Fruit fly (Drosophila melanogaster): ENCODE data around the gene CG4822.

CG4822 gene

DNA sequence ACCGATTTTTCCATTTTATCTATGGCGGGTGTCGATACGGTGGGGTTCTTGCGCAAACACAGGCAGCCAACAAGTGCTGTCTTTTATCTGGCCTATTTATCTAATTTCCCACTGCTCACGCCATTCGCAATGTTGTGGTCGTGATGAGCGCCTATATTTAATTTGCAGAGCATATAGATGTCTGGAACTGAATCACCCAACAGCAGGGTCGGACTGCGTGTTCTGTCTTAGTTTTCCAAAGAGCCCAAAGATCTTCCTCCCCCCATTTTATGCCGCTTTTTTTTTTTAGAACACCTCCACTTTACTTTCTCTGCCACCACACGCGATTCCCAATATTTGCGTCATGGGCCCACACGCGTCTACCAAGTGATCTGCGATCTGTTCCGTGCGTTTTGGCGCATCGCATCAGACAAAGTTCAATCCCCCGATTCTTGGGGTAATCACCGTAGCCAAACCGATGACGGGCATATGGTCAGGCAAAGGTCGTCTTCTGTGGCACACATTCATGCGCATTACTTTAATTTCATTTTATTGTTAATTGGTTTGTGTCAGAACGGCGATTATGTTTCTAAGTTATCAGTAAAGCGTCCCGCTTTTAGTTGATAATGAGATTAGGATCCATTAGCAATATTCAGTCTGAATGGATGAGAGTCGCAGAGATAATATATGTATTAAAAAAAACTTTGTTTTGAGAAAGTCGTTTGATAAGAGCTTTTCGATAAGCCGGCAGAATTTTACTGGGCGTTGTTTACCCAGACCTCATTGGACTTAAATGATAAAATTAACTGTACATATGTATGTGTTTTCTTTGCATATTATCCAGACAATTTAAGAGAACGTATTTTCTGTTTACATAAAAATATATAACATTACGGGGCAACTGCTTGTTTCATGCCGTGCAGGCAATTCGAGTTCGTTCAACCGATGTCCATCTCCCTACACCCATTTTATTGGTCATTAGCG lies 15.5 kb upstream of the CG4822 start (continued):
- TF ChIP-seq Lpt (GFP tag; optimal IDR thresholded peaks at IDR 0.05) (no peak), CG7372 (GFP tag; IDR thresholded peaks at IDR 0.05) (no peak), CG11085 (GFP tag; IDR thresholded peaks at IDR 0.05) (no peak), seq (GFP tag; IDR thresholded peaks at IDR 0.05) (no peak), Taf1 (GFP tag; IDR thresholded peaks at IDR 0.05) (no peak), Gsc (GFP tag; IDR thresholded peaks at IDR 0.05) (no peak), CG11695 (GFP tag; IDR thresholded peaks at IDR 0.05) (no peak), mirr (GFP tag; optimal IDR thresholded peaks at IDR 0.05) (peak; percentile 82), Ets65A (GFP tag) (peak; percentile 65), Asciz (GFP tag; optimal IDR thresholded peaks at IDR 0.05) (no peak), Dfd (GFP tag; optimal IDR thresholded peaks at IDR 0.05) (no peak), CG4282 (GFP tag; optimal IDR thresholded peaks at IDR 0.05) (no peak), dimm (GFP tag; IDR thresholded peaks at IDR 0.05) (no peak), CG34376 (GFP tag; optimal IDR thresholded peaks at IDR 0.05) (peak; percentile 74), CG13424 (tag; optimal IDR thresholded peaks at IDR 0.05) (no peak), maf-S (GFP tag; optimal IDR thresholded peaks at IDR 0.05) (no peak), exex (tag; optimal IDR thresholded peaks at IDR 0.05) (peak; percentile 96), gro (GFP tag; optimal IDR thresholded peaks at IDR 0.05) (no peak), CG2678 (tag; optimal IDR thresholded peaks at IDR 0.05) (no peak), Nf-YA (GFP tag; IDR thresholded peaks at IDR 0.05) (no peak), sr (GFP tag; IDR thresholded peaks at IDR 0.05) (0 out of 3 replicates have a peak, but pooled peaks have one; percentile 37), CG7271 (tag; optimal IDR thresholded peaks at IDR 0.05) (no peak), CG14965 (GFP tag; optimal IDR thresholded peaks at IDR 0.05; ENCODE audit: borderline replicate concordance) (no peak), CG31441 (GFP tag; IDR thresholded peaks at IDR 0.05) (no peak), Ravus (GFP tag; IDR thresholded peaks at IDR 0.05) (no peak), chinmo (GFP tag; IDR thresholded peaks at IDR 0.05; ENCODE audit: partially characterized antibody) (no peak), CG5245 (GFP tag; optimal IDR thresholded peaks at IDR 0.05) (no peak), tna (GFP tag; IDR thresholded peaks at IDR 0.05; ENCODE audit: partially characterized antibody) (0 out of 2 replicates have a peak, but pooled peaks have one; percentile 14), dmrt11E (tag; optimal IDR thresholded peaks at IDR 0.05) (no peak), CG10543 (GFP tag; optimal IDR thresholded peaks at IDR 0.05) (peak; percentile 18), caup (GFP tag; optimal IDR thresholded peaks at IDR 0.05; ENCODE audit: severe bottlenecking) (peak; percentile 16), sima (GFP tag; optimal IDR thresholded peaks at IDR 0.05) (no peak), CG1602 (GFP tag; optimal IDR thresholded peaks at IDR 0.05) (no peak), Dref (GFP tag; IDR thresholded peaks at IDR 0.05) (no peak), gem (tag; optimal IDR thresholded peaks at IDR 0.05) (no peak), hbn (GFP tag; IDR thresholded peaks at IDR 0.05; ENCODE audit: partially characterized antibody) (no peak), run (tag; optimal IDR thresholded peaks at IDR 0.05) (no peak), HHEX (GFP tag; optimal IDR thresholded peaks at IDR 0.05) (no peak), so (GFP tag; IDR thresholded peaks at IDR 0.05) (0 out of 3 replicates have a peak, but pooled peaks have one; percentile 58), Sox102F (GFP tag; optimal IDR thresholded peaks at IDR 0.05) (no peak), CG12769 (tag; optimal IDR thresholded peaks at IDR 0.05) (peak; percentile 81), Doc2 (GFP tag; IDR thresholded peaks at IDR 0.05) (no peak), tio (GFP tag; optimal IDR thresholded peaks at IDR 0.05) (no peak), bowl (GFP tag; IDR thresholded peaks at IDR 0.05) (no peak), CG3847 (GFP tag; IDR thresholded peaks at IDR 0.05) (peak; percentile 14; the same call in 1 of the 2 replicates), emc (GFP tag; optimal IDR thresholded peaks at IDR 0.05) (no peak), CG12299 (tag; optimal IDR thresholded peaks at IDR 0.05) (no peak), ewg (GFP tag; optimal IDR thresholded peaks at IDR 0.05) (no peak), CHES-1-like (GFP tag; optimal IDR thresholded peaks at IDR 0.05) (no peak)

Measured in whole organism, embryonic.